Worm (Caenorhabditis elegans): ENCODE data around the gene F55A11.7.
A peak's percentile ranks its signal among the peaks of the same experiment; 100 is the strongest.

Gene F55A11.7

DNA sequence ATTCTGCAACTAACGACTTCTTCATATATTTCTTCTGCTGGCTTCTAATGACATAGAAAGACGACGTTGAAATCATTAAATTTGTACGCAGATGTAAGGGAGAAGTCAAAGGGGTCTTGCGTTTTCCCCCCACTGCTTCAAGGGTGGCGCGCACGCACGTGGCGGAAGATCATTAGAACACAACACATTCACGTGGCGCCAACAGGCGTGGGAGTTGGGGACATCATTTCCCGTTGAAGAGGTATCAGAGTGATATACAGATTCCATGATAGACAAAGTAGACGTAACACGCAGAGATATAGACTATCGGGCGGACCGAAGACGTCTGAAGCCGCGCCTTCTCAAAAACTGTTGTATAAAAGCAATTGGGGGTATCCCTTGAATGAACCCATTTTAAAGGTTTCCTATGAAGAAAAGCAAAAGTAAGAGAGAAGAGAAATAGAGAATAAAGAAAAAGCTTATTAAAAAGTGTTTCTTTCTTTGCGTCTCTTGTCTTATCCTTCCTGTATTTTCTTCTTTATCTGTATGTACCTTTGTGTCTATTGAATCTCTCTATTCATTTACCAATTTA is 12.1 kb upstream of the F55A11.7 start:
- peak; percentile 66 for TF ChIP-seq chd-7 (tag; optimal IDR thresholded peaks at IDR 0.05)
- TF ChIP-seq cebp-2 (GFP tag; IDR thresholded peaks at IDR 0.05) = no peak
- TF ChIP-seq K12H6.12 (tag; optimal IDR thresholded peaks at IDR 0.05) = no peak
- TF ChIP-seq cebp-1 (GFP tag; IDR thresholded peaks at IDR 0.05) = no peak
- peak; percentile 3 for TF ChIP-seq cebp-1 (tag; optimal IDR thresholded peaks at IDR 0.05)
- 0 out of 2 replicates have a peak, but pooled peaks have one; percentile 19 for TF ChIP-seq madf-3 (GFP tag; IDR thresholded peaks at IDR 0.05)
- TF ChIP-seq nfyb-1 (GFP tag; IDR thresholded peaks at IDR 0.05) = peak; percentile 70; the same call in 1 of the 2 replicates
- peak; percentile 69 for TF ChIP-seq somi-1 (GFP tag; optimal IDR thresholded peaks at IDR 0.05)
- no peak for TF ChIP-seq nhr-120 (GFP tag; IDR thresholded peaks at IDR 0.05)
- TF ChIP-seq nhr-179 (tag; optimal IDR thresholded peaks at IDR 0.05) = no peak
- TF ChIP-seq hsf-1 (GFP tag; IDR thresholded peaks at IDR 0.05) = no peak
- TF ChIP-seq Y53G8AR.9 (GFP tag; conservative IDR thresholded peaks at IDR 0.05) = no peak
- peak; percentile 91 for TF ChIP-seq ztf-26 (tag; optimal IDR thresholded peaks at IDR 0.05)
- no peak for TF ChIP-seq B0019.2 (GFP tag; conservative IDR thresholded peaks at IDR 0.05)
- TF ChIP-seq nfya-1 (tag; optimal IDR thresholded peaks at IDR 0.05; ENCODE audit: borderline replicate concordance, insufficient read depth) = no peak
- TF ChIP-seq ztf-18 (tag; optimal IDR thresholded peaks at IDR 0.05) = no peak
- peak; percentile 18; the same call in 1 of the 2 replicates for TF ChIP-seq egl-44 (GFP tag; IDR thresholded peaks at IDR 0.05)
- TF ChIP-seq F22D6.2 (tag; optimal IDR thresholded peaks at IDR 0.05) = peak; percentile 81
- TF ChIP-seq lin-40 (tag; optimal IDR thresholded peaks at IDR 0.05) = peak; percentile 80
- no peak for TF ChIP-seq mel-28 (tag; optimal IDR thresholded peaks at IDR 0.05; ENCODE audit: borderline replicate concordance)
- TF ChIP-seq repo-1 (tag; optimal IDR thresholded peaks at IDR 0.05) = no peak
- no peak for TF ChIP-seq F49E8.2 (tag; optimal IDR thresholded peaks at IDR 0.05; ENCODE audit: insufficient read depth)
- TF ChIP-seq C06A6.2 (GFP tag; conservative IDR thresholded peaks at IDR 0.05) = peak; percentile 51; the same call in 1 of the 2 replicates
- no peak for TF ChIP-seq K11D2.4 (GFP tag; IDR thresholded peaks at IDR 0.05)
- peak; percentile 86 for TF ChIP-seq die-1 (tag; optimal IDR thresholded peaks at IDR 0.05)

- TF ChIP-seq K11D2.4 (GFP tag; IDR thresholded peaks at IDR 0.05) = 0 out of 2 replicates have a peak, but pooled peaks have one; percentile 12
- TF ChIP-seq dpl-1 (GFP tag; optimal IDR thresholded peaks at IDR 0.05) = no peak
- TF ChIP-seq F49E8.2 (tag; optimal IDR thresholded peaks at IDR 0.05; ENCODE audit: insufficient read depth) = no peak
- no peak for TF ChIP-seq hlh-26 (GFP tag; conservative IDR thresholded peaks at IDR 0.05)
Observed at ce11 chrV:11798320-11798719, 11.1 kb upstream of the F55A11.7 start.

- no peak for TF ChIP-seq snpc-1.3 (tag; optimal IDR thresholded peaks at IDR 0.05; ENCODE audit: insufficient read depth)
- TF ChIP-seq K12H6.12 (tag; optimal IDR thresholded peaks at IDR 0.05) = no peak
- no peak for TF ChIP-seq nhr-120 (GFP tag; IDR thresholded peaks at IDR 0.05)
- no peak for TF ChIP-seq ceh-91 (GFP tag; IDR thresholded peaks at IDR 0.05)
- TF ChIP-seq cebp-1 (GFP tag; IDR thresholded peaks at IDR 0.05) = no peak
- no peak for TF ChIP-seq cebp-1 (tag; optimal IDR thresholded peaks at IDR 0.05)
Observed at ce11 chrV:11797272-11797855, 10.1 kb upstream of the F55A11.7 start.

ce11 chrV:11796343-11796742 is 9.1 kb upstream of the F55A11.7 start:
- TF ChIP-seq him-1 (tag; optimal IDR thresholded peaks at IDR 0.05) (no peak), nhr-90 (tag; optimal IDR thresholded peaks at IDR 0.05) (no peak), dpl-1 (GFP tag; optimal IDR thresholded peaks at IDR 0.05) (no peak), mxl-1 (tag; optimal IDR thresholded peaks at IDR 0.05) (no peak), sea-2 (GFP tag; IDR thresholded peaks at IDR 0.05) (no peak), let-607 (tag; optimal IDR thresholded peaks at IDR 0.05) (no peak), F23B12.7 (tag; optimal IDR thresholded peaks at IDR 0.05; ENCODE audit: insufficient read depth) (no peak), mcd-1 (GFP tag; IDR thresholded peaks at IDR 0.05) (no peak), ztf-25 (GFP tag; IDR thresholded peaks at IDR 0.05) (no peak), ztf-3 (GFP tag; optimal IDR thresholded peaks at IDR 0.05) (no peak), ccch-3 (GFP tag; optimal IDR thresholded peaks at IDR 0.05) (no peak), tlf-1 (GFP tag; optimal IDR thresholded peaks at IDR 0.05) (no peak), ama-1 (optimal IDR thresholded peaks at IDR 0.05) (no peak), ama-1 (GFP tag; optimal IDR thresholded peaks at IDR 0.05) (no peak), dox-1 (GFP tag; IDR thresholded peaks at IDR 0.05) (no peak), F49E8.2 (tag; optimal IDR thresholded peaks at IDR 0.05; ENCODE audit: insufficient read depth) (no peak), T07F8.4 (tag; optimal IDR thresholded peaks at IDR 0.05) (no peak)
